Fruit fly (Drosophila melanogaster) whole organism, pupa: ENCODE results near the gene CG10298.

Experiments
- CG13204 ChIP-seq: fragments of 200-800 bp; sonication (Bioruptor generic); optimal IDR thresholded peaks from 2 replicates; lab custom pipeline; 2018; ENCODE audit warnings: missing biosample characterization, mild to moderate bottlenecking, missing genetic modification characterization, moderate library complexity
- CG32121 ChIP-seq: fragments of 200-800 bp; sonication (Bioruptor generic); IDR thresholded peaks from 2 replicates; pipeline ENCODE4 v1.3.6; 2022; ENCODE audit warnings: missing biosample characterization, missing genetic modification characterization
- CG34367 ChIP-seq: fragments of 200-800 bp; sonication (Bioruptor generic); optimal IDR thresholded peaks from 2 replicates; lab custom pipeline; 2018; ENCODE audit warnings: missing biosample characterization, mild to moderate bottlenecking, missing genetic modification characterization
- CG8301 ChIP-seq: fragments of 200-800 bp; sonication (Bioruptor generic); optimal IDR thresholded peaks from 2 replicates; lab custom pipeline; 2018; ENCODE audit warnings: missing biosample characterization, mild to moderate bottlenecking, missing genetic modification characterization
- EcR ChIP-seq: fragments of 200-800 bp; sonication (Bioruptor generic); optimal IDR thresholded peaks from 3 replicates; lab custom pipeline; 2019; ENCODE audit warnings: missing biosample characterization, missing genetic modification characterization, mild to moderate bottlenecking, moderate library complexity, missing genetic modification reagents
- Pif1A ChIP-seq: fragments of 200-800 bp; sonication (Bioruptor generic); optimal IDR thresholded peaks from 3 replicates; lab custom pipeline; 2016; ENCODE audit warnings: missing biosample characterization, missing genetic modification characterization
- Snoo ChIP-seq: fragments of 200-800 bp; sonication (Bioruptor generic); optimal IDR thresholded peaks from 3 replicates; lab custom pipeline; 2017; ENCODE audit warnings: missing biosample characterization, mild to moderate bottlenecking, missing genetic modification characterization, inconsistent platforms
- fd96Ca ChIP-seq: fragments of 200-800 bp; sonication (Bioruptor generic); IDR thresholded peaks from 3 replicates; pipeline ENCODE4 v1.3.6; 2022; ENCODE audit warnings: missing biosample characterization, missing genetic modification characterization
- rn ChIP-seq: fragments of 200-800 bp; sonication (Bioruptor generic); IDR thresholded peaks from 2 replicates; pipeline ENCODE4 v1.3.6; 2022; ENCODE audit warnings: missing biosample characterization, missing genetic modification characterization

dm6 chr3R:6377497-6377896, 34.7 kb downstream of the CG10298 start, which contains the start of gene CG42537:
- TF ChIP-seq fd96Ca (GFP tag; lab: Robert Waterston, UW), result no peak
- TF ChIP-seq EcR (GFP tag; lab: Kevin White, UChicago), result no peak
- TF ChIP-seq CG32121 (GFP tag; lab: Robert Waterston, UW), result no peak
- TF ChIP-seq CG34367 (tag; lab: Kevin White, UChicago), result no peak
- TF ChIP-seq CG8301 (tag; lab: Kevin White, UChicago), result no peak
- no peak for TF ChIP-seq Snoo
- TF ChIP-seq rn, result no peak
- TF ChIP-seq CG13204 (GFP tag; lab: Kevin White, UChicago), result no peak
- no peak for TF ChIP-seq Pif1A (GFP tag; lab: Kevin White, UChicago)
